Fruit fly (Drosophila melanogaster): ENCODE measurements around the gene Scp2.

The Scp2 gene

dm6 chr3R:16583605-16584004 is at the start of gene Scp2:
Gene Scp2 (minus strand): TSS chr3R:16583663.
- TF ChIP-seq insv (optimal IDR thresholded peaks at IDR 0.05) (no peak), Sin3A (optimal IDR thresholded peaks at IDR 0.05) (no peak), ttk (optimal IDR thresholded peaks at IDR 0.05) (no peak), psq (optimal IDR thresholded peaks at IDR 0.05) (no peak), h (optimal IDR thresholded peaks at IDR 0.05) (no peak), Myc (optimal IDR thresholded peaks at IDR 0.05) (no peak)

DNA sequence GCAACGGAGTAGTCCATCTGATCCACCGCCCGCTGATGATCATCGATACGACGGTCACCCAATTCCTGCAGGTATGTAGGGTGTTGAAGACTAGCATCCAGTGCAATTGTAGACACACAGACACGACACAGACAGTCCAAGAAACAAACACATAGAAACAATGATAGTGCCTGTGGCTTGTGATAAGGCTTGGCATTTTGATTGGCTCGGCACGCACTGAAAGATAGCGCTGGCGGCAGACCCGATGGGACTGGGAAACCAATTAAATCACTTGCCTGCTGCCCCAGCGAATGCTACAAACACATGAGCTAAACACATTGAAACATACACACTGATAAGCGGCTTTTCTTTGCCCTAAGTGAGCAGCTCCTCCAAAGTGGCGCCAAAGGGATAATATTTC is 49.2 kb upstream of the Scp2 start:
- TF ChIP-seq Myc (optimal IDR thresholded peaks at IDR 0.05) (no peak), ttk (optimal IDR thresholded peaks at IDR 0.05) (no peak), psq (optimal IDR thresholded peaks at IDR 0.05) (no peak), insv (optimal IDR thresholded peaks at IDR 0.05) (no peak), h (optimal IDR thresholded peaks at IDR 0.05) (no peak), Sin3A (optimal IDR thresholded peaks at IDR 0.05) (no peak)

dm6 chr3R:16630564-16630963 is 47.1 kb upstream of the Scp2 start:
- TF ChIP-seq insv (optimal IDR thresholded peaks at IDR 0.05) = no peak
- TF ChIP-seq h (optimal IDR thresholded peaks at IDR 0.05) = no peak
- no peak for TF ChIP-seq psq (optimal IDR thresholded peaks at IDR 0.05)
- TF ChIP-seq Sin3A (optimal IDR thresholded peaks at IDR 0.05) = no peak
- TF ChIP-seq ttk (optimal IDR thresholded peaks at IDR 0.05) = no peak
- no peak for TF ChIP-seq Myc (optimal IDR thresholded peaks at IDR 0.05)

DNA sequence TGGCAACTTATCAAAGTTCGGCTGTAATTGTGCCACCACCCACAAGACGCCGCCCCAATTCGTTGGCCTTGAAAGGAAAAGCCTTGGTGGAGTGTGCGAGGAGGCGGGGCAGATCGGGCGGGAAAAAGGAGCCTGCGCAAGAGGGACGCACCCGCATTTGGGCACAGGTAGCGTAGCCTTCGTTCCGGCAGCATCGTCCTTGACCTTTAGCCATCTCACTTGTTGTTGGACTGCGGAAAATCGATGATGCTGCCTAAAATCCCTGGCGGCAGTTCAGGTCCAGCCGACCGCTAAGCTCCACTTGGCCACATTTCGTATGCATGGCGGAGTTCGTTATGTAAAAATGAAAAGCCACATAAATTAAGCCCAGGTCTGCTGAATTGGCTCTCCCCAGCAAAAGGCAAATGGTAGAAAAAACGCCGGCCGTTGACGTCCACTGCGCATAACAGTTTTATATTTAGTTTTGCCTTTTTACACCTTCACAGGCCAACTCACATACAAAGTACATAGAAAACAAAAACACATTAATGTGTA is 43.5 kb upstream of the Scp2 start:
- TF ChIP-seq psq (optimal IDR thresholded peaks at IDR 0.05) = no peak
- TF ChIP-seq ttk (optimal IDR thresholded peaks at IDR 0.05) = no peak
- no peak for TF ChIP-seq insv (optimal IDR thresholded peaks at IDR 0.05)
- no peak for TF ChIP-seq Myc (optimal IDR thresholded peaks at IDR 0.05)
- TF ChIP-seq Sin3A (optimal IDR thresholded peaks at IDR 0.05) = no peak
- TF ChIP-seq h (optimal IDR thresholded peaks at IDR 0.05) = no peak

DNA sequence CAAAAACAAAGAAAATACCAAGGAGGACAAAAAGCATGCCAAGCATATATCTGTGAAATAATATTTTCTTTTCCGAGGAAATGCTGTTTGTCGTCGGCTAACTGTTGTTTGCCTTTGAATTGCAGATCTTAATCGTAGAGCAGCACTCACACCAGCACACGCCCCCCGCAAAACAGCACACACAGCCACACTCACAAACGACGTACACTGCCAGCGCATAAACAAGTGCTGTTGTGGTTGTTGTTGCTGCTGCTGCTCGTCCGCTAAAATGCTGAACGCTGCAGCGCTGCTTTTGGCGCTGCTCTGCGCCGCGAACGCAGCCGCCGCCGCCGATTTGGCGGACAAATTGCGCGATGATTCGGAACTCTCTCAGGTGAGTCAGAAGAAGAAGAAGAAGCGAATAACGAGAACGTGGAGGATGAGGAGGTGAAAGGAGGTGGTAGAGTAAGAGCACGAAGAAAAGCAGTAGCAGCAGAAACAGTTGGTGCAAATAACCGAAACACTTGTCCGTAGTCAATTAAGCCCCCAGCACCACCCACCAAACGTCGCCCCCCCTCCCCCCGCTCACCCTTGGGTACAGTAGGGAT is 42.5 kb upstream of the Scp2 start:
- no peak for TF ChIP-seq h (optimal IDR thresholded peaks at IDR 0.05)
- no peak for TF ChIP-seq insv (optimal IDR thresholded peaks at IDR 0.05)
- TF ChIP-seq Myc (optimal IDR thresholded peaks at IDR 0.05) = no peak
- TF ChIP-seq Sin3A (optimal IDR thresholded peaks at IDR 0.05) = no peak
- TF ChIP-seq ttk (optimal IDR thresholded peaks at IDR 0.05) = no peak
- TF ChIP-seq psq (optimal IDR thresholded peaks at IDR 0.05) = no peak

DNA sequence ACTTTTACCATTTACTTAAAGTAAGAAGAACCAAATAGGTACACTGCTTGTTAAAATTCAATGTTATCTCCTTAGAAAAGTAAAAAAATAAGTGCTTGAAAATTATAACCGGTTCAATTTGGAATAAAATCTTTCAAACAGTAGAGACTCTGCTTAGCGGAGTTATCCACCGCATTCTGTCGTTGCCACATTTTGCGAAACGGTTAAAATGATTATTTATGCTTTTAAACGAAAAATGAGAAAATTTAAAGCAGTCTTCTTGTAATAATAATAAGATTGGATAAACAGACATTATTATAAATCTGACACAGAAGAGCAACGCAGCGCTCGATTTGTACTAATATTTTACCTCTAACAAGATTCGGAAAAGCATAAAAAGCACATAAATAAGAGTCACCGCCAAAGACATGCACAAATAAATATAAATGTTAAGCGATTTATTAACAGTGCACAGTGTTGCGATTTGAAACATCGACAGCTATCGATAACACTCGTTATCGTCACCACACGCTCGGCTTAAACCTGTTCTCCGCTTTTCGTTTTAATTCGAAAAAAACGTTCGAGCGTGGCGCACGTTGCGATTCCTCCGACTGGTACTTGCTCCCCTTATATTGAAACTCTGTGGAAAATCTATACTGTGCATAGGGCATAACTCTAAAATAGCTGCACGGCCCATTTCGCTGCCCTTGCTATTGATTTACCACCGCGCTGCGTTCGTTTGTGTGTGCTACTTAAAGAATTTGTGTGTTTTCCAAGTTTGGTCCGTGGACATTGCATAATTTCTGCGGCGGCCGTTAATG is 41.5 kb upstream of the Scp2 start, which contains the start of gene Fas1:
Gene Fas1, plus strand, starts transcription at position 489 of the 800 bp plus-strand sequence.
- TF ChIP-seq Sin3A (optimal IDR thresholded peaks at IDR 0.05) = no peak
- no peak for TF ChIP-seq h (optimal IDR thresholded peaks at IDR 0.05)
- no peak for TF ChIP-seq psq (optimal IDR thresholded peaks at IDR 0.05)

DNA sequence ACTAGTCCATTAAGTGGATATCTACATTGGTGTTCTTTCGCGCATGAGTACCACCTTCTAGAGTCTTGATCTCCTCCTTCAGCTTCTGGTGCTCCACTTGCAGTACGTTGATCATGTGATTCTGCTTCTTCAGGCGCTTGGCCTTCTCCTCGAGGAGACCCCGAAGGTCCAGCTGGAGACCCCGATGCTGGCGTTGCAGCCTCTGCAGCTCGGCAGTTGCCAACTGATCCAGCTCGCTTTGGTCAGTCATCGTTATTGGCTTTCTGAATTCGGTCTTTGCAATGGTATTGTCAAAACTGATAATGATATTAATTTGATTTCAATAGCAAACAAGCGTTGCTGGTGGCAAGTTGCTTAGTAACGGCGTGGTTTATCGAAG is 40.9 kb upstream of the Scp2 start, which contains the start of gene Ccdc114:
Gene Ccdc114, minus strand, starts transcription at position 347 of the 379 bp plus-strand sequence.
- TF ChIP-seq Myc (optimal IDR thresholded peaks at IDR 0.05) (no peak), h (optimal IDR thresholded peaks at IDR 0.05) (no peak), Sin3A (optimal IDR thresholded peaks at IDR 0.05) (no peak), ttk (optimal IDR thresholded peaks at IDR 0.05) (no peak), insv (optimal IDR thresholded peaks at IDR 0.05) (no peak), psq (optimal IDR thresholded peaks at IDR 0.05) (no peak)

DNA sequence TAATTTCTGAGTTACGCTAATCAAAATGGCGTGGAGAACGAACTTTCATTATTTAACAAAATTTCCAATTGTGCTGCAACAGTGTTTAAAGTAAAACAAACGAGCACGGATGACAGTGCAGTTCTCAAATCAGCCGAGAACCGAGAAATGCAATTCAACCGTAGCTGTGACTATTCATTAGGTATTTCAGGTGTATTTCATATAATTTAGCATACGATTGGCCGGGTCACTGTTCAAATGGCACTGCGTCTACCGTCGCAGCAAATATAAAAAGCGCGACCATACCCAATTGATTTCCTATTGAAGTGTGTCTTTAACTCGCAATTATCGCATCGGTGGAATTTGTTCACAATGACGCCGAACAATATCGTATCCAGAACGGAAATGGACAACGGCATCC is 37.0 kb upstream of the Scp2 start, which contains the start of gene CG14893:
Gene CG14893, plus strand, starts transcription at position 301 of the 400 bp plus-strand sequence.
- no peak for TF ChIP-seq psq (optimal IDR thresholded peaks at IDR 0.05)
- TF ChIP-seq Sin3A (optimal IDR thresholded peaks at IDR 0.05) = no peak
- TF ChIP-seq insv (optimal IDR thresholded peaks at IDR 0.05) = no peak
- TF ChIP-seq ttk (optimal IDR thresholded peaks at IDR 0.05) = no peak
- TF ChIP-seq h (optimal IDR thresholded peaks at IDR 0.05) = no peak
- TF ChIP-seq Myc (optimal IDR thresholded peaks at IDR 0.05) = no peak

- no peak for TF ChIP-seq Myc (optimal IDR thresholded peaks at IDR 0.05)
- no peak for TF ChIP-seq insv (optimal IDR thresholded peaks at IDR 0.05)
- TF ChIP-seq psq (optimal IDR thresholded peaks at IDR 0.05) = no peak
- no peak for TF ChIP-seq ttk (optimal IDR thresholded peaks at IDR 0.05)
- no peak for TF ChIP-seq Sin3A (optimal IDR thresholded peaks at IDR 0.05)
Measured at dm6 chr3R:16617650-16618049, 34.2 kb upstream of the Scp2 start, which contains the start of gene CG17560. Gene CG17560 (plus strand): TSS chr3R:16617950.

DNA sequence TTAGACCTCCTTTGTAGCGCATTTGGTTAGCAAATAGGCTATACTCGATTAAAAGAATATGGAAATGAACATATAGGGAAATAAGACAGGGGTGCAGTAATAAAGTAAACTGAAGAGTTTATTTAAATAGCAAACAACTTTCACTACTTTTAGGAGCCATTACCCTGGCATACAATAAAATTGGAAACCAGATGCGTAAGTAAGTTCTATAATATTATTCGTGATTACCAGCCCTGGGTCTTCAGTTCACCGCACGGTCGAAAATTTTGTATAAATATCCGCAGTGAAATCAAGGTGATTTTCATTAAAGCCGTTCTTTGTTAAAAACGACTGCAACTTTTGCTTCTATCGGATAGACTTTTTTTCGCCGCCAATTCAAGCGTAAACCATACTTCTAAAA is 31.5 kb upstream of the Scp2 start, which contains the start of gene CG17562:
Gene CG17562, plus strand, starts transcription at position 301 of the 400 bp plus-strand sequence.
- TF ChIP-seq Myc (optimal IDR thresholded peaks at IDR 0.05) (no peak), h (optimal IDR thresholded peaks at IDR 0.05) (no peak), insv (optimal IDR thresholded peaks at IDR 0.05) (no peak), psq (optimal IDR thresholded peaks at IDR 0.05) (no peak), Sin3A (optimal IDR thresholded peaks at IDR 0.05) (no peak), ttk (optimal IDR thresholded peaks at IDR 0.05) (no peak)

dm6 chr3R:16614241-16614640 is 30.8 kb upstream of the Scp2 start, which contains the start of gene CG10340:
Gene CG10340 (minus strand): TSS chr3R:16614391.
- TF ChIP-seq psq (optimal IDR thresholded peaks at IDR 0.05) (no peak), ttk (optimal IDR thresholded peaks at IDR 0.05) (no peak), Sin3A (optimal IDR thresholded peaks at IDR 0.05) (no peak)

DNA sequence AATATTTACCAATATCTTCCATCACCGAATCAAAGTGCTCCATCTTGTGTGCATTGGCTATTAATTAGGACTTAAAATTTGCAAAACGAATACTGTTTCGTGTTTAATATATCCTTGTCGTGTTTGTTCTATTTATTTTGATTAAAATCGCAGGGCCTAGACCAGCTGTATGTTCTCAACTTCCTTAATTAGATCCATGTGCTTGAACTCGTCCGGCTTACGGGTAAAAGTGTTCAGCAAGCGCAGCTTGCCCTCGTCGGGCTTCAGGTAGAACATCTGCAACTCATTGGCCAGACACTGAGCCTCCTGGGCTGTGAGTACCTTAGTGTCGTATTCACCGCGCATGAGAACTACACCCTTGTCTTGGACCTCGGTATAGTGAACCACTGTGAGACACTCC is 29.8 kb upstream of the Scp2 start, which contains the start of gene CG12783:
Gene CG12783, minus strand, starts transcription at position 101 of the 400 bp plus-strand sequence.
- TF ChIP-seq Sin3A (optimal IDR thresholded peaks at IDR 0.05) (no peak), ttk (optimal IDR thresholded peaks at IDR 0.05) (no peak), h (optimal IDR thresholded peaks at IDR 0.05) (no peak), Myc (optimal IDR thresholded peaks at IDR 0.05) (no peak), insv (optimal IDR thresholded peaks at IDR 0.05) (no peak), psq (optimal IDR thresholded peaks at IDR 0.05) (no peak)

All from Kc167 (cell line).